Worm (Caenorhabditis elegans): ENCODE data around the gene noca-2.

DNA sequence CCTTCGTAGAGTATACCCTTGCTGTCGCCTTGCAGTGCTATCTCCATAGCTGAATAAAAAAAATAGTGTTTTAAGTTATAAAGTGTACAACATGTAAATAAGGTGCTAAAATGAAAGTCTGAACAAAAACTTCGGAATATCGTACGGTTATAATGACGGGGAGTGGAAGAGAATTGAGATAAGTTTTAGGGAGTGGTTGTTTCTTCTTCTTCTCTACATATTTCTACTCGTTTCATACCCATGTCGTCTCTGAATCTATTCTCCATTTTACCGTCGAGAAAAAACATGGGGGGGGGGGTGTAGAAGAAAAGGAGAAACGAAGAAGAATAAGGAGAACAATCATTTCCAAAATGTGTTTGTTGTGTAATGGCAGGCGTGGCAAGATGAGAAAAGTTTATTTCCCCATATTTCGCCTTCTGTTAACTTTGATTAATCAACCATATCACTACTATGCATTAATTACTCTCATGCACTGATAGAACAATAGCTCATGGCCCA lies 49.6 kb downstream of the noca-2 start, which contains the start of gene C44C10.9:
- no peak for TF ChIP-seq fos-1 (tag; optimal IDR thresholded peaks at IDR 0.05)
- TF ChIP-seq daf-16 (GFP tag; optimal IDR thresholded peaks at IDR 0.05): no peak
- no peak for TF ChIP-seq daf-16 (tag; optimal IDR thresholded peaks at IDR 0.05)
- no peak for TF ChIP-seq Y75B8A.6 (GFP tag; IDR thresholded peaks at IDR 0.05)
- TF ChIP-seq fkh-10 (GFP tag; optimal IDR thresholded peaks at IDR 0.05): no peak
- no peak for TF ChIP-seq snpc-4 (tag; optimal IDR thresholded peaks at IDR 0.05)
- no peak for TF ChIP-seq tag-97 (GFP tag; IDR thresholded peaks at IDR 0.05)
- TF ChIP-seq ces-1 (GFP tag; optimal IDR thresholded peaks at IDR 0.05): no peak
- no peak for TF ChIP-seq attf-4 (tag; optimal IDR thresholded peaks at IDR 0.05)
- TF ChIP-seq unc-62 (GFP tag; optimal IDR thresholded peaks at IDR 0.05 in 1 of 2): no peak
- TF ChIP-seq unc-62 (tag; optimal IDR thresholded peaks at IDR 0.05): no peak
- no peak for TF ChIP-seq dpl-1 (GFP tag; optimal IDR thresholded peaks at IDR 0.05)
- no peak for TF ChIP-seq duxl-1 (tag; optimal IDR thresholded peaks at IDR 0.05; ENCODE audit: poor library complexity)
- TF ChIP-seq ceh-82 (tag; optimal IDR thresholded peaks at IDR 0.05): no peak

All from whole organism, L4 larva.